Worm (Caenorhabditis elegans) whole organism, early embryonic: ENCODE measurements around the gene Y54G2A.41.
A peak's percentile ranks its signal among the peaks of the same experiment; 100 is the strongest.
"Not testable (repeated sequence)": the region's sequence is repeated elsewhere in the genome, so short reads cannot be mapped to it uniquely, and the experiment has no call there.

Experiments used
- B0310.2 ChIP-seq: sonication (generic microtip); optimal IDR thresholded peaks from 2 replicates; lab custom pipeline; 2016; ENCODE audit warnings: mild to moderate bottlenecking, missing genetic modification characterization, missing compliant biosample characterization
- F13C5.2 ChIP-seq: sonication (generic microtip); optimal IDR thresholded peaks from 2 replicates; lab custom pipeline; 2017; ENCODE audit warnings: mild to moderate bottlenecking, missing genetic modification characterization, inconsistent platforms, missing compliant biosample characterization
- aly-1 ChIP-seq: sonication (generic microtip); optimal IDR thresholded peaks from 2 replicates; lab custom pipeline; 2016; ENCODE audit warnings: missing genetic modification characterization, missing compliant biosample characterization
- ama-1 ChIP-seq: fragments of 150-350 bp; optimal IDR thresholded peaks from 2 replicates; lab custom pipeline; 2014
- ceh-13 ChIP-seq: fragments of 200-800 bp; sonication (Bioruptor generic); optimal IDR thresholded peaks from 2 replicates; lab custom pipeline; 2018; ENCODE audit warnings: mild to moderate bottlenecking, missing genetic modification characterization, missing compliant biosample characterization
- ceh-36 ChIP-seq: sonication (generic microtip); optimal IDR thresholded peaks from 2 replicates; lab custom pipeline; 2016; ENCODE audit warnings: missing genetic modification characterization, inconsistent platforms, missing compliant biosample characterization
- ets-7 ChIP-seq: sonication (generic microtip); optimal IDR thresholded peaks from 2 replicates; lab custom pipeline; 2016; ENCODE audit warnings: missing genotype, missing genetic modification characterization, missing compliant biosample characterization
- flt-1 ChIP-seq: fragments of 200-800 bp; sonication (Bioruptor generic); IDR thresholded peaks from 2 replicates; pipeline ENCODE4 v1.3.6; 2022; ENCODE audit warnings: missing genetic modification characterization, missing compliant biosample characterization
- hmbx-1 ChIP-seq: sonication (generic microtip); optimal IDR thresholded peaks from 2 replicates; lab custom pipeline; 2016; ENCODE audit warnings: mild to moderate bottlenecking, missing genetic modification characterization, missing compliant biosample characterization
- hmg-4 ChIP-seq: fragments of 200-800 bp; sonication (Bioruptor generic); optimal IDR thresholded peaks from 2 replicates; lab custom pipeline; 2018; ENCODE audit warnings: mild to moderate bottlenecking, missing genetic modification characterization, missing compliant biosample characterization
- hnd-1 ChIP-seq: sonication (generic microtip); optimal IDR thresholded peaks from 2 replicates; lab custom pipeline; 2016; ENCODE audit warnings: missing genetic modification characterization, missing compliant biosample characterization
- pes-1 ChIP-seq: fragments of 200-800 bp; sonication (Bioruptor generic); IDR thresholded peaks from 2 replicates; pipeline ENCODE4 v1.3.6; 2022; ENCODE audit warnings: missing genetic modification reagents, missing genetic modification characterization, missing compliant biosample characterization
- scrt-1 ChIP-seq: fragments of 200-800 bp; sonication (Bioruptor generic); IDR thresholded peaks from 2 replicates; pipeline ENCODE4 v1.3.6; 2022; ENCODE audit warnings: missing genetic modification characterization, missing compliant biosample characterization
- sea-1 ChIP-seq: fragments of 200-800 bp; sonication (Bioruptor generic); conservative IDR thresholded peaks from 2 replicates; pipeline ENCODE4 v1.3.6; 2022; ENCODE audit warnings: missing genetic modification characterization, missing compliant biosample characterization
- tbx-37 ChIP-seq: fragments of 200-800 bp; sonication (Bioruptor generic); conservative IDR thresholded peaks from 2 replicates; pipeline ENCODE4 v1.3.6; 2022; ENCODE audit warnings: missing genetic modification reagents, missing genetic modification characterization, missing compliant biosample characterization
- tra-4 ChIP-seq: sonication (generic microtip); optimal IDR thresholded peaks from 2 replicates; lab custom pipeline; 2017; ENCODE audit warnings: missing genetic modification characterization, missing compliant biosample characterization

Gene Y54G2A.41

ce11 chrIV:2711122-2711669 lies 40.5 kb upstream of the Y54G2A.41 start:
- TF ChIP-seq tbx-37 (GFP tag; lab: Robert Waterston, UW) (no peak), sea-1 (GFP tag; lab: Robert Waterston, UW) (no peak), ets-7 (tag; lab: Kevin White, UChicago) (no peak), ceh-36 (tag; lab: Kevin White, UChicago) (no peak), pes-1 (no peak), hmg-4 (no peak), F13C5.2 (tag; lab: Kevin White, UChicago) (no peak), aly-1 (tag; lab: Kevin White, UChicago) (no peak), hmbx-1 (tag; lab: Kevin White, UChicago) (no peak), flt-1 (GFP tag; lab: Robert Waterston, UW) (no peak), B0310.2 (tag; lab: Kevin White, UChicago) (no peak), tra-4 (tag; lab: Kevin White, UChicago) (no peak)

ce11 chrIV:2712935-2713334 lies 38.7 kb upstream of the Y54G2A.41 start, which contains the start of gene Y94H6A.12:
Y94H6A.12 (minus strand) TSS chrIV:2713035.
- TF ChIP-seq ama-1 (no peak), scrt-1 (GFP tag; lab: Robert Waterston, UW) (no peak), ceh-13 (GFP tag; lab: Kevin White, UChicago) (no peak), hmg-4 (no peak)

- not testable (repeated sequence) for TF ChIP-seq hnd-1 (tag; lab: Kevin White, UChicago); ama-1; ets-7 (tag; lab: Kevin White, UChicago)
Observed at ce11 chrIV:2716474-2716873, 35.2 kb upstream of the Y54G2A.41 start, which contains the start of gene Y94H6A.7. Y94H6A.7 (minus strand) TSS chrIV:2716574.

ce11 chrIV:2719734-2720133 lies 31.9 kb upstream of the Y54G2A.41 start, which contains the start of gene ndua-12:
ndua-12 (minus strand) TSS chrIV:2719834.
- TF ChIP-seq ceh-36 (tag; lab: Kevin White, UChicago); hmbx-1 (tag; lab: Kevin White, UChicago); tbx-37 (GFP tag; lab: Robert Waterston, UW): not testable (repeated sequence)

ce11 chrIV:2725784-2726183 lies 25.9 kb upstream of the Y54G2A.41 start, which contains the start of gene ubxn-2:
ubxn-2 (minus strand) TSS chrIV:2725819.
- peak; percentile 50 for TF ChIP-seq tbx-37 (GFP tag; lab: Robert Waterston, UW)
- TF ChIP-seq hmg-4: no peak
- TF ChIP-seq hmbx-1 (tag; lab: Kevin White, UChicago): no peak
- TF ChIP-seq ceh-36 (tag; lab: Kevin White, UChicago): no peak
- TF ChIP-seq tra-4 (tag; lab: Kevin White, UChicago): no peak
- TF ChIP-seq F13C5.2 (tag; lab: Kevin White, UChicago): peak; percentile 58
- TF ChIP-seq sea-1 (GFP tag; lab: Robert Waterston, UW): no peak
- no peak for TF ChIP-seq flt-1 (GFP tag; lab: Robert Waterston, UW)

ce11 chrIV:2729957-2730356 lies 21.7 kb upstream of the Y54G2A.41 start, which contains the start of gene Y94H6A.2:
Y94H6A.2 (plus strand) TSS chrIV:2730292.
- no peak for TF ChIP-seq scrt-1 (GFP tag; lab: Robert Waterston, UW)
- TF ChIP-seq B0310.2 (tag; lab: Kevin White, UChicago): no peak
- TF ChIP-seq ceh-13 (GFP tag; lab: Kevin White, UChicago): no peak
- no peak for TF ChIP-seq flt-1 (GFP tag; lab: Robert Waterston, UW)
- TF ChIP-seq F13C5.2 (tag; lab: Kevin White, UChicago): no peak
- no peak for TF ChIP-seq hmg-4
- no peak for TF ChIP-seq sea-1 (GFP tag; lab: Robert Waterston, UW)
- TF ChIP-seq ets-7 (tag; lab: Kevin White, UChicago): no peak
- TF ChIP-seq pes-1: no peak
- TF ChIP-seq ama-1: no peak
- TF ChIP-seq aly-1 (tag; lab: Kevin White, UChicago): no peak

- TF ChIP-seq pes-1 (no peak), ceh-36 (tag; lab: Kevin White, UChicago) (no peak), tbx-37 (GFP tag; lab: Robert Waterston, UW) (no peak), ets-7 (tag; lab: Kevin White, UChicago) (no peak), tra-4 (tag; lab: Kevin White, UChicago) (no peak)
Observed at ce11 chrIV:2734675-2735074, 17.0 kb upstream of the Y54G2A.41 start.

ce11 chrIV:2736575-2736974 lies 15.1 kb upstream of the Y54G2A.41 start:
- no peak for TF ChIP-seq tbx-37 (GFP tag; lab: Robert Waterston, UW)

ce11 chrIV:2738466-2738865 lies 13.2 kb upstream of the Y54G2A.41 start:
- no peak for TF ChIP-seq hmg-4
- TF ChIP-seq scrt-1 (GFP tag; lab: Robert Waterston, UW): no peak
- TF ChIP-seq ceh-13 (GFP tag; lab: Kevin White, UChicago): no peak
- TF ChIP-seq flt-1 (GFP tag; lab: Robert Waterston, UW): no peak
- no peak for TF ChIP-seq tra-4 (tag; lab: Kevin White, UChicago)
- no peak for TF ChIP-seq ama-1
- TF ChIP-seq aly-1 (tag; lab: Kevin White, UChicago): no peak
- no peak for TF ChIP-seq sea-1 (GFP tag; lab: Robert Waterston, UW)
- TF ChIP-seq hnd-1 (tag; lab: Kevin White, UChicago): no peak
- TF ChIP-seq hmbx-1 (tag; lab: Kevin White, UChicago): no peak
- TF ChIP-seq F13C5.2 (tag; lab: Kevin White, UChicago): no peak
